Fruit fly (Drosophila melanogaster) whole organism, wandering third instar larva: ENCODE results near the gene Arts.

Source experiments
- Abd-B ChIP-seq: fragments of >200 bp; optimal IDR thresholded peaks from 2 replicates; lab custom pipeline; 2017; ENCODE audit warnings: missing biosample characterization, missing genetic modification characterization
- CG32264 ChIP-seq: fragments of 200-800 bp; sonication (Bioruptor generic); optimal IDR thresholded peaks from 2 replicates; lab custom pipeline; 2016; ENCODE audit warnings: missing biosample characterization, missing genetic modification characterization
- CG9705 ChIP-seq: fragments of 200-800 bp; sonication (Bioruptor generic); optimal IDR thresholded peaks from 2 replicates; lab custom pipeline; 2018; ENCODE audit warnings: missing biosample characterization, mild to moderate bottlenecking, missing genetic modification characterization
- CrebA ChIP-seq: fragments of 200-800 bp; sonication (Bioruptor generic); optimal IDR thresholded peaks from 2 replicates; lab custom pipeline; 2016; ENCODE audit warnings: missing biosample characterization, mild to moderate bottlenecking, missing genetic modification characterization, borderline replicate concordance
- Dfd ChIP-seq: fragments of >200 bp; optimal IDR thresholded peaks from 2 replicates; lab custom pipeline; 2017; ENCODE audit warnings: missing biosample characterization, missing genetic modification characterization
- Dif ChIP-seq: fragments of 200-275, 200-300 bp; sonication (Bioruptor generic); optimal IDR thresholded peaks from 2 replicates; lab custom pipeline; 2018; ENCODE audit warnings: missing biosample characterization, missing genetic modification characterization; ENCODE audit not compliant: partially characterized antibody
- GATAd ChIP-seq: sonication (Bioruptor generic); optimal IDR thresholded peaks from 2 replicates; lab custom pipeline; 2016; ENCODE audit warnings: missing biosample characterization, missing genetic modification characterization
- HLH106 ChIP-seq: fragments of 200-800 bp; optimal IDR thresholded peaks from 3 replicates; lab custom pipeline; 2019; ENCODE audit warnings: missing biosample characterization, mild to moderate bottlenecking, missing genetic modification characterization, moderate library complexity
- Hnf4 ChIP-seq: fragments of 200-800 bp; sonication (Bioruptor generic); optimal IDR thresholded peaks from 2 replicates; lab custom pipeline; 2016; ENCODE audit warnings: missing biosample characterization, mild to moderate bottlenecking, missing genetic modification characterization
- Hr78 ChIP-seq: fragments of >200 bp; optimal IDR thresholded peaks from 2 replicates; lab custom pipeline; 2017; ENCODE audit warnings: missing biosample characterization, missing genetic modification characterization
- Hr83 ChIP-seq: fragments of 200-300 bp; sonication (Bioruptor generic); optimal IDR thresholded peaks from 2 replicates; lab custom pipeline; 2016; ENCODE audit warnings: missing biosample characterization, mild to moderate bottlenecking, missing genetic modification characterization, moderate library complexity; ENCODE audit not compliant: poor library complexity, severe bottlenecking
- Jra ChIP-seq: sonication (Bioruptor generic); optimal IDR thresholded peaks from 2 replicates; lab custom pipeline; 2016; ENCODE audit warnings: missing biosample characterization, missing genetic modification characterization
- Mio ChIP-seq: sonication (Bioruptor generic); optimal IDR thresholded peaks from 2 replicates; lab custom pipeline; 2016; ENCODE audit warnings: missing biosample characterization, missing genetic modification characterization
- Myc ChIP-seq: fragments of >200 bp; optimal IDR thresholded peaks from 2 replicates; lab custom pipeline; 2017
- N ChIP-seq: fragments of >200 bp; optimal IDR thresholded peaks from 2 replicates; lab custom pipeline; 2018; ENCODE audit warnings: missing biosample characterization, missing external identifiers, missing genetic modification characterization
- OdsH ChIP-seq: fragments of 200-800 bp; sonication (Bioruptor generic); optimal IDR thresholded peaks from 2 replicates; lab custom pipeline; 2016; ENCODE audit warnings: missing biosample characterization, mild to moderate bottlenecking, missing genetic modification characterization
- Rel ChIP-seq, 2 experiments: fragments of 200-800 bp; sonication (Bioruptor generic) in 1 of 2; optimal IDR thresholded peaks; 2 replicates in 1 of 2; 3 replicates in 1 of 2; lab custom pipeline; 2016 to 2019; ENCODE audit warnings: mild to moderate bottlenecking in 2 of 2, missing biosample characterization in 2 of 2, missing genetic modification characterization in 2 of 2, moderate library complexity in 1 of 2
- Sp1 ChIP-seq: fragments of 200-800 bp; sonication (Bioruptor generic); optimal IDR thresholded peaks from 3 replicates; lab custom pipeline; 2019; ENCODE audit warnings: missing biosample characterization, mild to moderate bottlenecking, missing genetic modification characterization, moderate library complexity
- Vsx2 ChIP-seq: fragments of 200-300, 225-300 bp; sonication (Bioruptor generic); optimal IDR thresholded peaks from 2 replicates; lab custom pipeline; 2018; ENCODE audit warnings: missing biosample characterization, missing genetic modification characterization; ENCODE audit not compliant: partially characterized antibody
- br ChIP-seq: fragments of 200-800 bp; sonication (Bioruptor generic); optimal IDR thresholded peaks from 2 replicates; lab custom pipeline; 2016; ENCODE audit warnings: missing biosample characterization, missing genetic modification characterization
- brk ChIP-seq: fragments of 200-800 bp; sonication (Bioruptor generic); optimal IDR thresholded peaks from 2 replicates; lab custom pipeline; 2016; ENCODE audit warnings: missing biosample characterization, mild to moderate bottlenecking, missing genetic modification characterization
- dl ChIP-seq, 2 experiments: fragments of 175-275, 200-275 bp in 1 of 2; fragments of 200-275 bp in 1 of 2; sonication (Bioruptor generic); optimal IDR thresholded peaks; lab custom pipeline; 2018; ENCODE audit warnings: mild to moderate bottlenecking in 2 of 2, missing biosample characterization in 2 of 2, missing genetic modification characterization in 2 of 2, moderate library complexity in 2 of 2; ENCODE audit not compliant: partially characterized antibody in 2 of 2, insufficient read depth in 1 of 2
- dsf ChIP-seq: sonication (Bioruptor generic); optimal IDR thresholded peaks from 2 replicates; lab custom pipeline; 2016; ENCODE audit warnings: missing biosample characterization, missing genetic modification characterization, borderline replicate concordance
- ey ChIP-seq: fragments of 200-800 bp; sonication (Bioruptor generic); optimal IDR thresholded peaks from 2 replicates; lab custom pipeline; 2016; ENCODE audit warnings: missing biosample characterization, missing genetic modification characterization
- foxo ChIP-seq, 2 experiments: fragments of 200-800 bp; sonication (Bioruptor generic); optimal IDR thresholded peaks; 2 replicates in 1 of 2; 3 replicates in 1 of 2; lab custom pipeline; 2016 to 2017; ENCODE audit warnings: missing biosample characterization in 2 of 2, missing genetic modification characterization in 2 of 2
- fru ChIP-seq: fragments of 200-800 bp; sonication (Bioruptor generic); optimal IDR thresholded peaks from 3 replicates; lab custom pipeline; 2016; ENCODE audit warnings: missing biosample characterization, mild to moderate bottlenecking, missing genetic modification characterization
- h ChIP-seq: fragments of 200-800 bp; sonication (Bioruptor generic); optimal IDR thresholded peaks from 3 replicates; lab custom pipeline; 2016; ENCODE audit warnings: missing biosample characterization, mild to moderate bottlenecking, missing genetic modification characterization
- jim ChIP-seq: fragments of 175-275, 200-325 bp; sonication (Bioruptor generic); optimal IDR thresholded peaks from 2 replicates; lab custom pipeline; 2016; ENCODE audit warnings: missing biosample characterization, mild to moderate bottlenecking, missing genetic modification characterization
- lola ChIP-seq: fragments of >200 bp; optimal IDR thresholded peaks from 2 replicates; lab custom pipeline; 2017; ENCODE audit warnings: missing biosample characterization, missing genetic modification characterization
- pan ChIP-seq: fragments of >200 bp; optimal IDR thresholded peaks from 2 replicates; lab custom pipeline; 2017
- psq ChIP-seq: fragments of 200-800 bp; sonication (Bioruptor generic); optimal IDR thresholded peaks from 3 replicates; lab custom pipeline; 2017; ENCODE audit warnings: missing biosample characterization, mild to moderate bottlenecking, missing genetic modification characterization, moderate library complexity
- rgr ChIP-seq: fragments of 200-800 bp; sonication (Bioruptor generic); optimal IDR thresholded peaks from 3 replicates; lab custom pipeline; 2016; ENCODE audit warnings: missing biosample characterization, mild to moderate bottlenecking, missing genetic modification characterization
- sage ChIP-seq: fragments of 200-800 bp; sonication (Bioruptor generic); optimal IDR thresholded peaks from 2 replicates; lab custom pipeline; 2016; ENCODE audit warnings: missing biosample characterization, mild to moderate bottlenecking, missing genetic modification characterization
- sv ChIP-seq: fragments of 200-800 bp; sonication (Bioruptor generic); optimal IDR thresholded peaks from 3 replicates; lab custom pipeline; 2016; ENCODE audit warnings: missing biosample characterization, missing genetic modification characterization
- tai ChIP-seq: sonication (Bioruptor generic); optimal IDR thresholded peaks from 2 replicates; lab custom pipeline; 2016; ENCODE audit warnings: missing biosample characterization, missing genetic modification characterization
- usp ChIP-seq: fragments of >200 bp; optimal IDR thresholded peaks from 2 replicates; lab custom pipeline; 2017; ENCODE audit warnings: missing biosample characterization, missing genetic modification characterization
- woc ChIP-seq: sonication (Bioruptor generic); optimal IDR thresholded peaks from 2 replicates; lab custom pipeline; 2016; ENCODE audit warnings: missing biosample characterization, mild to moderate bottlenecking, missing genetic modification characterization

Gene Arts

DNA sequence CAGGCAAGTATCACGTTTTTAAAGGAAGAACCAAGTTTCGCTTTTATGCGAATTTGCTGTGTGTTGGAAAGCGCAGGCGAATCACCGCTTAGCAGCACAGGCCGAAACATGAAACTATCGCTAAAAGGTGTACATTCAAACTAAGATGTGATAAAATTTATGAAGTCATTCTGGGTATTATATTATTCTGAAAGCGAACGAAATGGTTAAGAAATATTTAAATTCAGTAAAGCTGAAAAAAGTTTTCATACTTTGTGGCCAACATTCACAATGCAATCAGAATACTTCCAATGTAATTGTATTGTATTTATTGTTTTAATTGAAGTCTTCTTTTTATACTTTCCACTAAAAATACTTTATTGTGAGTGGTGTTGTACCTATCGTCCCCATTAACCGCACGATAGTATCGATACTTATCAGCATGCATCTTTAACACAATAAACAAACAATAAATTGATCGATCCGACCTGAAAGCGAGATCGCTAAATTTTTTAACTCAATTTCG is 21.4 kb upstream of the Arts start, which contains the start of gene Smn (continued):
- TF ChIP-seq ey (GFP tag; lab: Kevin White, UChicago) = peak; percentile 63
- TF ChIP-seq dl (GFP tag; optimal IDR thresholded peaks at IDR 0.05; lab: Kevin White, UChicago; ENCODE audit: insufficient read depth in 1 of 2, partially characterized antibody in 2 of 2) = no peak
- no peak for TF ChIP-seq N (GFP tag; lab: Kevin White, UChicago)
- TF ChIP-seq foxo (GFP tag; optimal IDR thresholded peaks at IDR 0.05; lab: Kevin White, UChicago) = peak in 1 of 2 experiments; percentile 83
- TF ChIP-seq Hr83 (GFP tag; lab: Kevin White, UChicago) = no peak
- no peak for TF ChIP-seq Dif (GFP tag; lab: Kevin White, UChicago)
- no peak for TF ChIP-seq jim
- TF ChIP-seq lola = no peak
- no peak for TF ChIP-seq GATAd (GFP tag; lab: Kevin White, UChicago)
- TF ChIP-seq Hr78 (GFP tag; lab: Kevin White, UChicago) = no peak
- TF ChIP-seq CG32264 (GFP tag; lab: Kevin White, UChicago) = peak; percentile 55
- no peak for TF ChIP-seq brk (GFP tag; lab: Kevin White, UChicago)
- no peak for TF ChIP-seq usp (GFP tag; lab: Kevin White, UChicago)

DNA sequence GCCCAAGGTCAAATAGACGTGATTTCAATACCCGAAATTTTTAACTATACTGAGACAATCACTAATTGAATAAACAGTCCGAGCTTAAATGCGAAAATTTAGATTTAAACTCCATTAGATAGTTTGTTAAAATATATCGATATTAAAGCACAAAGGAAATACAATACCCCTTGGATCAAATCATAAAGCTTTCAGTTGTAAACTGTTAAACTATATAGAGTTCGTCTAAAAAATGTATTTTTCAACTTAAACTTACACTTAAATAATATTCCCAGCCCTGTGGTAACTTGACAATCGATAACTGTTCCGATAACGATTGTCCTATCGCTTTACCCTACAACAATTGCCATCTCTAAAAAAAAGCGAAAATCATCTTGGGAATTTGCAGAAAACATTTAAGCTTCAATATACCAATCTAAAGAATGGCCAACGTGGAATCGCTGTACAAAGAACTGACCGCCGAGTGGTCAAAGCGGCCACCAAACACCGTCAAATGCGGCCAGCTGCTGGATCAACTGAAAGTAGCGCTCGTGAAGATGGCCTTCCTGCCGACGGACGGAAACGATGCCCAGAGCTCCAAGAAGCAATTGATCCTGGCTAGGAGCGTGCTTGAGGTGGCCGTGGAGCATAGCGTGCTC is 19.9 kb upstream of the Arts start, which contains the start of gene Rpn12:
Rpn12 (plus strand) TSS at position 351 of the 638 bp plus-strand sequence.
- TF ChIP-seq Sp1 = peak; percentile 42
- TF ChIP-seq Jra = peak; percentile 27
- no peak for TF ChIP-seq Abd-B (GFP tag; lab: Kevin White, UChicago)
- TF ChIP-seq Rel (GFP tag; optimal IDR thresholded peaks at IDR 0.05; lab: Kevin White, UChicago) = no peak
- TF ChIP-seq Rel (tag; optimal IDR thresholded peaks at IDR 0.05; lab: Kevin White, UChicago) = peak; percentile 50
- no peak for TF ChIP-seq dl (GFP tag; optimal IDR thresholded peaks at IDR 0.05; lab: Kevin White, UChicago; ENCODE audit: insufficient read depth in 1 of 2, partially characterized antibody in 2 of 2)
- TF ChIP-seq br (GFP tag; lab: Kevin White, UChicago) = peak; percentile 22
- TF ChIP-seq foxo (GFP tag; optimal IDR thresholded peaks at IDR 0.05; lab: Kevin White, UChicago) = peak in 1 of 2 experiments; percentile 58
- peak; percentile 29 for TF ChIP-seq dsf (GFP tag; lab: Kevin White, UChicago)
- peak; percentile 33 for TF ChIP-seq ey (GFP tag; lab: Kevin White, UChicago)
- TF ChIP-seq Myc (lab: Kevin White, UChicago) = peak; percentile 15
- no peak for TF ChIP-seq Mio (GFP tag; lab: Kevin White, UChicago)
- peak; percentile 22 for TF ChIP-seq rgr (GFP tag; lab: Kevin White, UChicago)
- no peak for TF ChIP-seq jim
- TF ChIP-seq sv (GFP tag; lab: Kevin White, UChicago) = no peak
- peak; percentile 45 for TF ChIP-seq woc
- TF ChIP-seq fru (GFP tag; lab: Kevin White, UChicago) = peak; percentile 45
- TF ChIP-seq pan = no peak
- TF ChIP-seq Hnf4 (GFP tag; lab: Kevin White, UChicago) = no peak
- TF ChIP-seq OdsH (GFP tag; lab: Kevin White, UChicago) = no peak
- peak; percentile 49 for TF ChIP-seq h (GFP tag; lab: Kevin White, UChicago)
- TF ChIP-seq CG9705 (GFP tag; lab: Kevin White, UChicago) = peak; percentile 12
- TF ChIP-seq HLH106 (tag; lab: Kevin White, UChicago) = peak; percentile 65
- peak; percentile 29 for TF ChIP-seq Hr83 (GFP tag; lab: Kevin White, UChicago)
- TF ChIP-seq Dif (GFP tag; lab: Kevin White, UChicago) = no peak

DNA sequence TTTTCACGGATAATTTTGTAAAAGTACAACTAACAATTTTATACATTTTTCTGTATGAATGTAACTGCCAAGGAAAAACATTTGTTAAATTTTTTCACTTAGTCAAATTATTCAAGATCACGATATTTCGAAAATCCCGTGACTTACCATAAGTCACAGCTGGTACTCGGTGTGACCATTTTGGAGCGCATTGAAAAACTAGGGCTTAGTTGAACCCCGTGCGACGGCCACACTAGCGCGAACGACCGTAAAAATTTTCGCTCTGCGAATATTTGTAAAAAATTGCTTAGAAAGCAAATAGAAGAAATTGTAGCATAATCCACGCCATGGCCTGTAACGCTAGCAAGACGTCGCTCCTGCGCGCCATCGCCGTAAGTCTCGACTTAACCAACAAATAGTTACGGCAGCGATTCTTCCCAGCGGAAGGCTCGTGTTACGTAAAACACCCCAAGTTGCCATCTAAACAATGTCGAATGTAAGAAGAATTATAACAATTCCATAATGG is 18.5 kb upstream of the Arts start, which contains the start of gene UQCR-C2:
UQCR-C2 (plus strand) TSS at position 51 of the 505 bp plus-strand sequence.
- TF ChIP-seq dsf (GFP tag; lab: Kevin White, UChicago) (no peak), foxo (GFP tag; optimal IDR thresholded peaks at IDR 0.05; lab: Kevin White, UChicago) (peak in 1 of 2 experiments; percentile 2), pan (no peak), GATAd (GFP tag; lab: Kevin White, UChicago) (no peak), Sp1 (peak; percentile 11), h (GFP tag; lab: Kevin White, UChicago) (no peak), sage (GFP tag; lab: Kevin White, UChicago) (no peak), rgr (GFP tag; lab: Kevin White, UChicago) (peak; percentile 63), ey (GFP tag; lab: Kevin White, UChicago) (no peak), Hr78 (GFP tag; lab: Kevin White, UChicago) (no peak), Dif (GFP tag; lab: Kevin White, UChicago) (peak; percentile 10), Jra (no peak), jim (no peak), fru (GFP tag; lab: Kevin White, UChicago) (no peak), br (GFP tag; lab: Kevin White, UChicago) (no peak), brk (GFP tag; lab: Kevin White, UChicago) (no peak), woc (peak; percentile 87), usp (GFP tag; lab: Kevin White, UChicago) (no peak), psq (GFP tag; lab: Kevin White, UChicago) (no peak), Dfd (GFP tag; lab: Kevin White, UChicago) (no peak), CG32264 (GFP tag; lab: Kevin White, UChicago) (no peak), lola (no peak), Rel (GFP tag; optimal IDR thresholded peaks at IDR 0.05; lab: Kevin White, UChicago) (no peak), Rel (tag; optimal IDR thresholded peaks at IDR 0.05; lab: Kevin White, UChicago) (peak; percentile 46), sv (GFP tag; lab: Kevin White, UChicago) (no peak), dl (GFP tag; optimal IDR thresholded peaks at IDR 0.05; lab: Kevin White, UChicago; ENCODE audit: insufficient read depth in 1 of 2, partially characterized antibody in 2 of 2) (no peak), Vsx2 (GFP tag; lab: Kevin White, UChicago) (no peak), tai (GFP tag; lab: Kevin White, UChicago) (no peak), Mio (GFP tag; lab: Kevin White, UChicago) (no peak), Hnf4 (GFP tag; lab: Kevin White, UChicago) (no peak), CrebA (GFP tag; lab: Kevin White, UChicago) (no peak), Myc (lab: Kevin White, UChicago) (no peak), OdsH (GFP tag; lab: Kevin White, UChicago) (no peak), Hr83 (GFP tag; lab: Kevin White, UChicago) (peak; percentile 8)
